Worm (Caenorhabditis elegans) whole organism, L4 larva: ENCODE results near the gene srz-24.

Experiments used
- D1046.2 ChIP-seq: fragments of 200-800 bp; sonication (Bioruptor generic); IDR thresholded peaks from 2 replicates; pipeline ENCODE4 v1.3.6; 2022; ENCODE audit warnings: missing genetic modification characterization, missing compliant biosample characterization
- F26F4.8 ChIP-seq: fragments of 200-800 bp; sonication (Bioruptor generic); conservative IDR thresholded peaks from 2 replicates; pipeline ENCODE4 v1.3.6; 2022; ENCODE audit warnings: missing genetic modification characterization, missing compliant biosample characterization
- F44E2.7 ChIP-seq: fragments of 200-800 bp; sonication (Bioruptor generic); IDR thresholded peaks from 2 replicates; pipeline ENCODE4 v2.1.2; 2022; ENCODE audit warnings: missing genetic modification characterization, missing compliant biosample characterization
- F49E8.2 ChIP-seq: sonication (generic microtip); optimal IDR thresholded peaks from 2 replicates; lab custom pipeline; 2016; ENCODE audit warnings: missing compliant biosample characterization, mild to moderate bottlenecking, missing genetic modification characterization, borderline replicate concordance
- Y48G9A.11 ChIP-seq: fragments of 200-800 bp; sonication (Bioruptor generic); IDR thresholded peaks from 2 replicates; pipeline ENCODE4 v1.3.6; 2022; ENCODE audit warnings: missing genetic modification reagents, missing genetic modification characterization, missing compliant biosample characterization
- ama-1 ChIP-seq: fragments of 150-350 bp; optimal IDR thresholded peaks from 2 replicates; lab custom pipeline; 2014; ENCODE audit warnings: inconsistent platforms, mixed read lengths
- attf-4 ChIP-seq: sonication (generic microtip); optimal IDR thresholded peaks from 3 replicates; lab custom pipeline; 2017; ENCODE audit warnings: missing biosample characterization, missing genetic modification characterization
- ceh-28 ChIP-seq: fragments of 150-350 bp; optimal IDR thresholded peaks from 2 replicates; lab custom pipeline; 2014; ENCODE audit warnings: missing biosample characterization, missing genetic modification reagents, missing genetic modification characterization
- ceh-82 ChIP-seq: sonication (generic microtip); optimal IDR thresholded peaks from 2 replicates; lab custom pipeline; 2017; ENCODE audit warnings: missing biosample characterization, missing genetic modification characterization
- ctbp-1 ChIP-seq: fragments of 200-800 bp; sonication (Bioruptor generic); IDR thresholded peaks from 2 replicates; pipeline ENCODE4 v1.3.6; 2022; ENCODE audit warnings: missing genetic modification reagents, missing genetic modification characterization, missing compliant biosample characterization
- daf-16 ChIP-seq, 3 experiments: sonication (generic microtip); optimal IDR thresholded peaks; 2 replicates each; lab custom pipeline; 2016 to 2017; ENCODE audit warnings: missing genetic modification characterization in 3 of 3, missing genetic modification reagents in 3 of 3, mild to moderate bottlenecking in 2 of 3, missing compliant biosample characterization in 2 of 3, missing biosample characterization in 1 of 3, moderate library complexity in 1 of 3
- daf-19 ChIP-seq: fragments of 200-800 bp; sonication (Bioruptor generic); conservative IDR thresholded peaks from 2 replicates; pipeline ENCODE4 v1.3.6; 2022; ENCODE audit warnings: missing genetic modification characterization, missing compliant biosample characterization
- dmd-6 ChIP-seq: fragments of 200-800 bp; sonication (Bioruptor generic); IDR thresholded peaks from 2 replicates; pipeline ENCODE4 v1.3.6; 2022; ENCODE audit warnings: missing genetic modification reagents, missing genetic modification characterization, missing compliant biosample characterization
- egl-43 ChIP-seq: fragments of 200-800 bp; sonication (Bioruptor generic); IDR thresholded peaks from 2 replicates; pipeline ENCODE4 v1.3.6; 2022; ENCODE audit warnings: missing genetic modification reagents, missing genetic modification characterization, missing compliant biosample characterization
- hif-1 ChIP-seq, 2 experiments: sonication (generic microtip); optimal IDR thresholded peaks; 2 replicates each; lab custom pipeline; 2016 to 2017; ENCODE audit warnings: missing compliant biosample characterization in 2 of 2, missing genetic modification characterization in 2 of 2, missing genetic modification reagents in 2 of 2, missing genotype in 2 of 2, mild to moderate bottlenecking in 1 of 2
- lin-1 ChIP-seq: fragments of 200-800 bp; sonication (Bioruptor generic); IDR thresholded peaks from 2 replicates; pipeline ENCODE4 v1.3.6; 2022; ENCODE audit warnings: missing genetic modification reagents, missing genetic modification characterization, missing compliant biosample characterization
- lin-15B ChIP-seq: fragments of 150-350 bp; sonication (generic microtip); optimal IDR thresholded peaks from 3 replicates; lab custom pipeline; 2014; ENCODE audit warnings: missing biosample characterization, missing genetic modification characterization
- lin-29 ChIP-seq: fragments of 200-800 bp; sonication (Bioruptor generic); IDR thresholded peaks from 2 replicates; pipeline ENCODE4 v1.3.6; 2022; ENCODE audit warnings: missing genetic modification reagents, missing genetic modification characterization, missing compliant biosample characterization
- mdl-1 ChIP-seq, 2 experiments: fragments of 150-350 bp in 1 of 2; sonication (generic microtip) in 1 of 2; optimal IDR thresholded peaks; 2 replicates each; lab custom pipeline; 2014 to 2017; ENCODE audit warnings: missing biosample characterization in 2 of 2, missing genetic modification characterization in 2 of 2
- mdt-29 ChIP-seq: fragments of 200-800 bp; sonication (Bioruptor generic); IDR thresholded peaks from 2 replicates; pipeline ENCODE4 v1.3.6; 2022; ENCODE audit warnings: missing genetic modification reagents, missing genetic modification characterization, missing compliant biosample characterization
- nhr-111 ChIP-seq: fragments of 200-800 bp; sonication (Bioruptor generic); optimal IDR thresholded peaks from 2 replicates; lab custom pipeline; 2018; ENCODE audit warnings: mild to moderate bottlenecking, missing genetic modification characterization, missing compliant biosample characterization
- nhr-237 ChIP-seq: sonication (generic microtip); optimal IDR thresholded peaks from 2 replicates; lab custom pipeline; 2017; ENCODE audit warnings: missing biosample characterization, missing genetic modification characterization
- saeg-2 ChIP-seq: fragments of 200-800 bp; sonication (Bioruptor generic); IDR thresholded peaks from 2 replicates; pipeline ENCODE4 v1.3.6; 2022; ENCODE audit warnings: missing genetic modification reagents, missing genetic modification characterization, missing compliant biosample characterization
- set-16 ChIP-seq: fragments of 200-800 bp; sonication (Bioruptor generic); IDR thresholded peaks from 2 replicates; pipeline ENCODE4 v1.3.6; 2022; ENCODE audit warnings: missing genetic modification reagents, missing genetic modification characterization, missing compliant biosample characterization
- tag-97 ChIP-seq: fragments of 200-800 bp; sonication (Bioruptor generic); IDR thresholded peaks from 2 replicates; pipeline ENCODE4 v1.3.6; 2022; ENCODE audit warnings: missing genetic modification characterization, missing compliant biosample characterization
- unc-130 ChIP-seq: sonication (generic microtip); optimal IDR thresholded peaks from 2 replicates; lab custom pipeline; 2016; ENCODE audit warnings: missing genetic modification reagents, missing genetic modification characterization, missing compliant biosample characterization
- unc-62 ChIP-seq, 3 experiments: fragments of 150-350 bp in 1 of 3; sonication (generic microtip); optimal IDR thresholded peaks in 2 of 3; peaks in 1 of 3; 1 replicate in 1 of 3; 2 replicates in 2 of 3; lab custom pipeline; 2014 to 2017; ENCODE audit warnings: missing biosample characterization in 3 of 3, missing genetic modification characterization in 3 of 3, missing genetic modification reagents in 3 of 3, missing genotype in 1 of 3
- zfp-2 ChIP-seq: sonication (generic microtip); optimal IDR thresholded peaks from 2 replicates; lab custom pipeline; 2016; ENCODE audit warnings: mild to moderate bottlenecking, missing genetic modification characterization, missing compliant biosample characterization
- zfp-3 ChIP-seq: fragments of 200-800 bp; sonication (Bioruptor generic); conservative IDR thresholded peaks from 2 replicates; pipeline ENCODE4 v1.3.6; 2022; ENCODE audit warnings: missing genetic modification reagents, missing genetic modification characterization, missing compliant biosample characterization
- ztf-11 ChIP-seq: fragments of 150-350 bp; optimal IDR thresholded peaks from 2 replicates; lab custom pipeline; 2014; ENCODE audit warnings: missing biosample characterization, missing genetic modification characterization

srz-24 gene

DNA sequence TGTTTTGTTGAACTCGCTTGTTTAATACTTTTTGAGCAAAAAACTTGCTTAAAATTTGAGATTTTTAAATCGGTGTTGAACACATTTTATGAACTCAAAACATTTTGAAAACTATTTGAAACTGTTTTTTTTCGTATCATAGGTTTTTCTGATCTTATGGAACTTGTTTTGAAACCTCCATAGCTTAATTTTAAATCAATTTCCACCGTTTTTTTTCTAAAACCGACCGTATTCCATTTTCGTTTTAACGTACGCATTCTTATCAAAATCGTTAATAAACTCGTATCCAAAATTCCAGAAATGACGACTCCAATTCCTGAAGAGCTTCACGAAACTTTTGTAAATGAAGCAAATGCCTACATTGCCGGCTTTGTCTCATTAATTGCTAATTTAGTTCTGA lies 27.5 kb upstream of the srz-24 start, which contains the start of gene srm-2:
TSS of gene srm-2 (plus strand) at position 301 of the 400 bp plus-strand sequence.
- no peak for TF ChIP-seq lin-29 (GFP tag; lab: Robert Waterston, UW)
- TF ChIP-seq Y48G9A.11 (GFP tag; lab: Robert Waterston, UW) = no peak
- TF ChIP-seq, all 104 proteins: peak for 0

DNA sequence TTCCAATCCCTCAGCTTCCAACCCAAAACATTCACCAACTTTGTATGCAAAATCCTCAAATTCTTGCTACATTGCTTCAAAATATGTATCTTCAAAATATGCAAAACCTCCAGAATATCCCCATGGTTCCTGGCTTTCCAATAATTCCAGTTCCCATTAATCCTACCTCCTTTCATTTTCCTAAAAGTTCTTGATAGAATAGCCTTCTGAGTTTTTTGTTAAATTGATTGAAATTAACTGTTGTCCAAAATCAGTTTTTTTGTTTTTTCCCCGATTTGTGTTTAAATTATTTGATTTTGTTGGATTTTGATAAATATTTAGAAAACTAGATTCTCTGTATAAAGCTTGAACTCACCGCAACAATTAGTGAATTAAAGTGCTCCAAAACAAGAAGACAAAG lies 24.2 kb upstream of the srz-24 start:
- TF ChIP-seq zfp-3 (GFP tag; lab: Robert Waterston, UW) (no peak), unc-62 (GFP tag; optimal IDR thresholded peaks at IDR 0.05 in 1 of 2; lab: Kevin White, UChicago) (peak in 1 of 2 experiments; percentile 90), unc-62 (tag; optimal IDR thresholded peaks at IDR 0.05; lab: Kevin White, UChicago) (no peak)

DNA sequence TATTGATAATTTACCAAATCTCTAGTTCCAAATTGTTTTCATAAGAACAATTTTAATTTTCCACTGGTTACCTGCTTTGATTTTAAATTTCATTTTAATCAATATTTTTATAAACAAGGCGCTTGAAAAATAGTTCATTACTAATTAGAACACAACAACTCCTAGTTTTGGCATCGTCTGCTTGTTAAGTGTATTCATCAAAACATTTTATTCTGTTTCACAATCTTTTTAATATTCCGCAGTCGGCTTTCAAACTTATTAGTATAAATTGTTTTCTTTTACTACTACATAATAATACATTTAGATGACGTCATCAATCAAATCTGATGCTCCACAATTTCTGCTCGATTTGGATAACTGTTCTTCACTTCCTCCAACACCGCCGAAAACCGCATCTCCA lies 21.5 kb upstream of the srz-24 start, which contains the start of gene pes-1:
TSS of gene pes-1 (plus strand) at position 301 of the 400 bp plus-strand sequence.
- TF ChIP-seq attf-4 (tag; lab: Kevin White, UChicago) (no peak), D1046.2 (GFP tag; lab: Robert Waterston, UW) (no peak), unc-130 (GFP tag; lab: Kevin White, UChicago) (no peak), hif-1 (tag; optimal IDR thresholded peaks at IDR 0.05; lab: Kevin White, UChicago) (no peak), zfp-2 (tag; lab: Kevin White, UChicago) (no peak), ceh-82 (tag; lab: Kevin White, UChicago) (no peak), tag-97 (GFP tag; lab: Robert Waterston, UW) (no peak), mdt-29 (GFP tag; lab: Robert Waterston, UW) (no peak), mdl-1 (tag; optimal IDR thresholded peaks at IDR 0.05; lab: Kevin White, UChicago) (no peak)

DNA sequence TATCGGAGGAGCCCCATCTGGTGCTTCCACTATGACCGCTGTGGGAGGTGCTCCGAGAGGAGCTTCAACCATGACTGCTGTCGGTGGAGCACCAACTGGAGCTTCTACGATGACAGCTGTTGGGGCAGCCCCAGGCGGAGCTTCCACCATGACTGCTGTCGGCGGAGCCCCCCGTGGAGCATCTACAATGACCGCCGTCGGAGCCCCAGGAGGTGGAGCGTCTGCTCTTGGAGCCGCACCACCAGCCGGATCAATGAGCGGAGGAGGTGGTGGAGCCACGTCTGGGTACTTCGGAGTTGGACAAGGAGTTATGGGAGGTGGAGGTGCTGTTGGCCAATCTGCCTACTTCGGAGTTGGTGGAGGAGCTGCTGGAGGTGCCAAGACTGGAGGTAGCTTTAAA lies 16.0 kb upstream of the srz-24 start:
- peak; percentile 94 for TF ChIP-seq set-16 (GFP tag; lab: Robert Waterston, UW)
- TF ChIP-seq dmd-6 (GFP tag; lab: Robert Waterston, UW) = no peak
- TF ChIP-seq saeg-2 (GFP tag; lab: Robert Waterston, UW) = no peak
- no peak for TF ChIP-seq nhr-111 (GFP tag; lab: Kevin White, UChicago)

DNA sequence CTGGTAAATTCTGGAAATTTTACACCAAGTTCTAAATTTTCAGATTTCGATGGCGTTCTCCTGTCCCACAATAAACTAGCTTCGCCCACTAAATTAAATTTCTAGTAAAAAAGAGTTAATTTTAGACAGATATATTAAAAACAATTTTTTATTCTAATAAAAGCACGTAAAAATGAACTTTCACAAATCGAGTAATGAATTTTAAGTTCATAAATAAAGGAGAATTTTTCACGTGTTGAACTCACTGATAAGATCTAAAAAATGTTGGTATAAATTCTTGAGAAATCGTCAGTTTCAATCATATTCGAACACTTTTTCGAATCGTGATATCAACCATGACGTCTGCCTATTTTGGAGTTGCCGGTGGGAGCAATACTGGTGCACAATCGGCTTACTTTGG lies 14.9 kb upstream of the srz-24 start, which contains the start of gene ssq-2:
TSS of gene ssq-2 (plus strand) at position 301 of the 400 bp plus-strand sequence.
- TF ChIP-seq lin-1 (GFP tag; lab: Robert Waterston, UW) (no peak), daf-19 (GFP tag; lab: Robert Waterston, UW) (no peak), ctbp-1 (no peak), D1046.2 (GFP tag; lab: Robert Waterston, UW) (no peak), nhr-237 (tag; lab: Kevin White, UChicago) (no peak), egl-43 (no peak), F44E2.7 (no peak), daf-16 (GFP tag; optimal IDR thresholded peaks at IDR 0.05; lab: Kevin White, UChicago) (no peak), daf-16 (tag; optimal IDR thresholded peaks at IDR 0.05; lab: Kevin White, UChicago) (no peak), ama-1 (lab: Kevin White, UChicago) (no peak), F26F4.8 (no peak), F49E8.2 (no peak), lin-15B (no peak), ztf-11 (tag; lab: Kevin White, UChicago) (no peak), ceh-28 (tag; lab: Kevin White, UChicago) (no peak)

DNA sequence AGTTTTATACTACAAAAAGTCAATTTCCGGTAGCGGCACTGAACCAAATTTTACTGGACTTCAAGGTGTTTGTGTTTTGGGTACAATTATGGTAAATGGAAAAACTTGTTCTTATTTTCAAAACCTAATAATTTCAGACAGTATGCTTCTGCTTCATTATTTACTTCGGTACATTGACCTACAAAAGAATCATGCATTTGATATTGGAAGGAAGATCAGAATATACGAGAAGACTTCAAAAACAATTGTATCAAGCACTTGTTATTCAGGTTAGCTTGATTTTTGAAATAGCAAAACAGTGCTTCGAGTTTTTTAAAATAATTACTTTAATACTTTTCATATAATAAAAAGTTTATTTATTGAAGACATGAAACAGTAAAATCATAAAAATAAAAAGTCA lies 12.2 kb upstream of the srz-24 start:
- TF ChIP-seq unc-62 (GFP tag; optimal IDR thresholded peaks at IDR 0.05 in 1 of 2; lab: Kevin White, UChicago) (peak in 1 of 2 experiments; percentile 96), unc-62 (tag; optimal IDR thresholded peaks at IDR 0.05; lab: Kevin White, UChicago) (no peak), saeg-2 (GFP tag; lab: Robert Waterston, UW) (no peak)
